Fruit fly (Drosophila melanogaster): Measurements from ENCODE around the gene CG1791.
A peak's percentile ranks its signal among the peaks of the same experiment; 100 is the strongest.

Gene CG1791

DNA sequence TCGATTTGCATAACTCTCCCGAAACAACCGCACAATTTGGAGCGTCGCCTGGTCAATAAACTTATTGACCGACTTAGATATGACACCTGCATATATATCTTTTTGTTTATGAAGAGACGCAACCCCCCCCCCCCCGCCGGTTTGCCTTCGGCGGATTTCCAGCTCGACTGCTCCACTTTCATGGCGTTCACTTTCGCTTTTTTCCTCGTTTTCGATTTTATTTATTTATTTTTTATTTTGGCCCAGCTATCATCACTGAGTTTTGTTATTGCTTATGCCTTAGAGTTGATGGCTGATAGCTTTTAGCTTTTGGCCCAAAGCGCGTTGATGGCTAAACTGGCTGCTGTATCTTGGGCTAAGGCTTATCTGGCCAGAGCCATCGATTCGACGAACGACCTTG, 11.3 kb upstream of the CG1791 start (continued):
- TF ChIP-seq B-H2 (GFP tag; optimal IDR thresholded peaks at IDR 0.05): no peak
- TF ChIP-seq Hr3 (GFP tag; optimal IDR thresholded peaks at IDR 0.05): no peak
- TF ChIP-seq tin (GFP tag; optimal IDR thresholded peaks at IDR 0.05): no peak
- TF ChIP-seq CG14441 (GFP tag; IDR thresholded peaks at IDR 0.05): 0 out of 2 replicates have a peak, but pooled peaks have one; percentile 7
- 0 out of 2 replicates have a peak, but pooled peaks have one; percentile 21 for TF ChIP-seq crol (GFP tag; IDR thresholded peaks at IDR 0.05)
- TF ChIP-seq unpg (GFP tag; optimal IDR thresholded peaks at IDR 0.05): no peak
- no peak for TF ChIP-seq CG7987 (GFP tag; optimal IDR thresholded peaks at IDR 0.05)

DNA sequence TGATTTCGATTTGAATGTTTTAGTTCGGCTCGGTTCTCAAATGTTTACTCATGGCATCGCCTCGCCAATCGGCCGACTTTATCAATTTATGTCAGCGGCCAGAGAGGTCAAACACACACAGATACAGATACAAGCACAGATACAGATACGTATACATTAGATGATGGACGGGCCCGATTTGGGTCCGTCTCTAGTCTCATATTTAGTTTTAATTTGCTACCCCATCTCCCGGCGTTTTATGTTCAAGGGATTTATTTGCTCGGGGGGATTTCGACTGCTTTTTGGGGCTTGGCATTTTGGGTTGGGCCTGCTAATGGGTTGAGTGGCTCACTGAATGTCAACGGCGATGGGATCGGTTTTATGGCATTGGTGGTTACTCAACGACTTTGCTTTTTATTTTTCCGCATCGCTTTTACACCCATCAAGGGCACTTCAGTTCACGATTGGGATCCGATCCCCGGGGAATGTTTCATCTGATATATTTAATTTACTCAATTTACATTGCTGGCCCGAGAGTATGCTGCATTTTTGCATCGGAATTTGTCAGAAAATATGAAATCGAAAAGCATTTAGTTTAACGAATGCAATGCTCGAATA, 32.3 kb downstream of the CG1791 start:
- TF ChIP-seq CG9609 (GFP tag; optimal IDR thresholded peaks at IDR 0.05) (no peak), cad (GFP tag; optimal IDR thresholded peaks at IDR 0.05) (no peak), NK7.1 (GFP tag; optimal IDR thresholded peaks at IDR 0.05) (no peak), CG10462 (GFP tag; optimal IDR thresholded peaks at IDR 0.05) (no peak), CG34376 (GFP tag; optimal IDR thresholded peaks at IDR 0.05) (peak; percentile 68), sug (tag; optimal IDR thresholded peaks at IDR 0.05) (peak; percentile 51), jumu (GFP tag; optimal IDR thresholded peaks at IDR 0.05) (no peak), CG11560 (tag; IDR thresholded peaks at IDR 0.05) (no peak), cg (GFP tag; optimal IDR thresholded peaks at IDR 0.05) (peak; percentile 43), sd (tag; optimal IDR thresholded peaks at IDR 0.05) (peak; percentile 37), Pdp1 (GFP tag; optimal IDR thresholded peaks at IDR 0.05) (peak in 1 of 2 experiments; percentile 81), abd-A (tag; optimal IDR thresholded peaks at IDR 0.05) (peak; percentile 55), mirr (GFP tag; optimal IDR thresholded peaks at IDR 0.05) (peak; percentile 13), jigr1 (GFP tag; IDR thresholded peaks at IDR 0.05) (no peak), CG17612 (GFP tag; IDR thresholded peaks at IDR 0.05) (no peak), Hr78 (GFP tag; optimal IDR thresholded peaks at IDR 0.05) (peak in 1 of 2 experiments; percentile 82), Dip2 (GFP tag; IDR thresholded peaks at IDR 0.05) (no peak), CG13894 (tag; optimal IDR thresholded peaks at IDR 0.05) (peak; percentile 8), repo (GFP tag; optimal IDR thresholded peaks at IDR 0.05) (no peak), Hmx (GFP tag; optimal IDR thresholded peaks at IDR 0.05) (no peak), Nf-YA (GFP tag; IDR thresholded peaks at IDR 0.05) (no peak), CG31441 (GFP tag; IDR thresholded peaks at IDR 0.05) (no peak), CG10543 (GFP tag; optimal IDR thresholded peaks at IDR 0.05) (peak; percentile 51), ems (GFP tag; optimal IDR thresholded peaks at IDR 0.05) (no peak), bsh (GFP tag; optimal IDR thresholded peaks at IDR 0.05) (no peak), CG12769 (tag; optimal IDR thresholded peaks at IDR 0.05) (peak; percentile 48), CG12236 (GFP tag; optimal IDR thresholded peaks at IDR 0.05) (no peak), Med (GFP tag) (peak; percentile 13), CG9932 (GFP tag; IDR thresholded peaks at IDR 0.05) (no peak), chinmo (GFP tag; IDR thresholded peaks at IDR 0.05; ENCODE audit: partially characterized antibody) (0 out of 4 replicates have a peak, but pooled peaks have one; percentile 58), ci (GFP tag; IDR thresholded peaks at IDR 0.05) (no peak), Spps (tag; optimal IDR thresholded peaks at IDR 0.05) (no peak), corto (GFP tag; optimal IDR thresholded peaks at IDR 0.05) (no peak), CoRest (tag; optimal IDR thresholded peaks at IDR 0.05) (no peak), grn (GFP tag; optimal IDR thresholded peaks at IDR 0.05) (peak; percentile 3), ftz-f1 (GFP tag; optimal IDR thresholded peaks at IDR 0.05) (peak; percentile 19), CrebB (tag; optimal IDR thresholded peaks at IDR 0.05) (no peak), Abd-B (GFP tag; optimal IDR thresholded peaks at IDR 0.05) (peak; percentile 17)

All from whole organism, embryonic.